Fruit fly (Drosophila melanogaster): ENCODE measurements around the gene CG14565.

Gene CG14565

dm6 chr3L:21738175-21739016 is 5.7 kb downstream of the CG14565 start, which contains the start of gene CG14567 (continued):
- TF ChIP-seq pho (GFP tag; optimal IDR thresholded peaks at IDR 0.05), result no peak
- no peak for TF ChIP-seq Dref (GFP tag; IDR thresholded peaks at IDR 0.05)
- no peak for TF ChIP-seq CG9797 (GFP tag; optimal IDR thresholded peaks at IDR 0.05)
- TF ChIP-seq CG14667 (GFP tag; IDR thresholded peaks at IDR 0.05), result no peak
- TF ChIP-seq CG7987 (GFP tag; optimal IDR thresholded peaks at IDR 0.05), result no peak
- no peak; the same call in 2 of the 3 replicates for TF ChIP-seq croc (GFP tag; conservative IDR thresholded peaks at IDR 0.05)
- no peak for TF ChIP-seq esg (GFP tag; conservative IDR thresholded peaks at IDR 0.05)
- TF ChIP-seq Bteb2 (GFP tag; optimal IDR thresholded peaks at IDR 0.05), result no peak
- TF ChIP-seq Pdp1 (GFP tag; optimal IDR thresholded peaks at IDR 0.05), result no peak
- TF ChIP-seq fu2 (GFP tag; optimal IDR thresholded peaks at IDR 0.05), result no peak
- no peak for TF ChIP-seq CG11398 (GFP tag; optimal IDR thresholded peaks at IDR 0.05)
- TF ChIP-seq CG15269 (tag; optimal IDR thresholded peaks at IDR 0.05), result peak; percentile 13
- peak; percentile 52 for TF ChIP-seq CG7839 (tag; optimal IDR thresholded peaks at IDR 0.05)
- no peak for TF ChIP-seq insv (GFP tag; optimal IDR thresholded peaks at IDR 0.05)
- TF ChIP-seq Dip3 (GFP tag; optimal IDR thresholded peaks at IDR 0.05), result no peak
- TF ChIP-seq CG9876 (GFP tag; optimal IDR thresholded peaks at IDR 0.05), result no peak
- no peak for TF ChIP-seq disco-r (GFP tag; optimal IDR thresholded peaks at IDR 0.05)
- no peak for TF ChIP-seq CG17568 (GFP tag; optimal IDR thresholded peaks at IDR 0.05)
- no peak for TF ChIP-seq CG10431 (GFP tag; optimal IDR thresholded peaks at IDR 0.05)
- TF ChIP-seq ftz-f1 (GFP tag; optimal IDR thresholded peaks at IDR 0.05), result no peak
- TF ChIP-seq ranshi (GFP tag; IDR thresholded peaks at IDR 0.05), result peak; percentile 52; the same call in 1 of the 2 replicates
- TF ChIP-seq Meics (GFP tag; optimal IDR thresholded peaks at IDR 0.05), result no peak
- peak; percentile 37; the same call in 1 of the 2 replicates for TF ChIP-seq CG31441 (GFP tag; IDR thresholded peaks at IDR 0.05)
- TF ChIP-seq CG3065 (GFP tag; optimal IDR thresholded peaks at IDR 0.05), result no peak
- TF ChIP-seq vfl (GFP tag; optimal IDR thresholded peaks at IDR 0.05), result no peak
- TF ChIP-seq CG17385 (GFP tag; optimal IDR thresholded peaks at IDR 0.05), result peak; percentile 5
- no peak for TF ChIP-seq CG7963 (GFP tag; IDR thresholded peaks at IDR 0.05; ENCODE audit: partially characterized antibody)
- no peak for TF ChIP-seq CG2199 (GFP tag; IDR thresholded peaks at IDR 0.05)
- no peak for TF ChIP-seq inv (GFP tag; IDR thresholded peaks at IDR 0.05; ENCODE audit: partially characterized antibody)
- peak; percentile 43; the same call in 2 of the 3 replicates for TF ChIP-seq zfh1 (GFP tag; IDR thresholded peaks at IDR 0.05)
- TF ChIP-seq abd-A (tag; optimal IDR thresholded peaks at IDR 0.05), result no peak
- TF ChIP-seq Dll (GFP tag; IDR thresholded peaks at IDR 0.05; ENCODE audit: partially characterized antibody), result no peak
- TF ChIP-seq Hey (tag; optimal IDR thresholded peaks at IDR 0.05), result no peak
- TF ChIP-seq CG4730 (GFP tag; IDR thresholded peaks at IDR 0.05), result no peak
- no peak for TF ChIP-seq CG7556 (GFP tag; optimal IDR thresholded peaks at IDR 0.05)
- TF ChIP-seq E2f2 (GFP tag; IDR thresholded peaks at IDR 0.05), result no peak
- TF ChIP-seq hkb (optimal IDR thresholded peaks at IDR 0.05), result no peak
- TF ChIP-seq hkb (GFP tag; IDR thresholded peaks at IDR 0.05), result peak; percentile 44; the same call in 1 of the 2 replicates
- no peak for TF ChIP-seq Stat92E (GFP tag; optimal IDR thresholded peaks at IDR 0.05)
- no peak for TF ChIP-seq Vsx1 (GFP tag; optimal IDR thresholded peaks at IDR 0.05)
- TF ChIP-seq Atf6 (GFP tag; IDR thresholded peaks at IDR 0.05), result peak; percentile 55; the same call in 1 of the 2 replicates
- no peak for TF ChIP-seq HmgZ (tag; optimal IDR thresholded peaks at IDR 0.05)
- no peak for TF ChIP-seq Kr (GFP tag; optimal IDR thresholded peaks at IDR 0.05)
- TF ChIP-seq CG2889 (GFP tag; IDR thresholded peaks at IDR 0.05), result no peak
- TF ChIP-seq CG7271 (tag; optimal IDR thresholded peaks at IDR 0.05), result no peak
- TF ChIP-seq D19A (tag; optimal IDR thresholded peaks at IDR 0.05), result no peak
- no peak for TF ChIP-seq CG14710 (tag; optimal IDR thresholded peaks at IDR 0.05)
- no peak for TF ChIP-seq CG15696 (tag; optimal IDR thresholded peaks at IDR 0.05)
- no peak for TF ChIP-seq ro (GFP tag; IDR thresholded peaks at IDR 0.05)

Measured in whole organism, embryonic.